Fruit fly (Drosophila melanogaster) whole organism, embryonic: Measurements from ENCODE around the gene CG10725.

Experiments
- Adf1 ChIP-seq: fragments of 200-800 bp; sonication (Bioruptor generic); IDR thresholded peaks from 2 replicates; pipeline ENCODE4 v1.3.6; 2022; ENCODE audit warnings: missing biosample characterization, missing genetic modification characterization
- Atf-2 ChIP-seq: fragments of 200-800 bp; sonication (Bioruptor generic); optimal IDR thresholded peaks from 2 replicates; lab custom pipeline; 2016; ENCODE audit warnings: missing biosample characterization, missing genetic modification characterization
- CG10979 ChIP-seq: fragments of 200-800 bp; sonication (Bioruptor generic); optimal IDR thresholded peaks from 2 replicates; lab custom pipeline; 2018; ENCODE audit warnings: missing biosample characterization, mild to moderate bottlenecking, missing genetic modification characterization, moderate library complexity
- CG11723 ChIP-seq: fragments of 200-800 bp; sonication (Bioruptor generic); optimal IDR thresholded peaks from 2 replicates; lab custom pipeline; 2017; ENCODE audit warnings: missing biosample characterization, mild to moderate bottlenecking, missing genetic modification characterization
- CG12391 ChIP-seq: fragments of 200-800 bp; sonication (Bioruptor generic); optimal IDR thresholded peaks from 3 replicates; lab custom pipeline; 2018; ENCODE audit warnings: missing biosample characterization, mild to moderate bottlenecking, missing genetic modification characterization, moderate library complexity
- CG12769 ChIP-seq: fragments of 200-800 bp; sonication (Bioruptor generic); optimal IDR thresholded peaks from 2 replicates; lab custom pipeline; 2019; ENCODE audit warnings: missing biosample characterization, mild to moderate bottlenecking, missing genetic modification characterization, moderate library complexity
- CG13287 ChIP-seq: fragments of 200-800 bp; sonication (Bioruptor generic); IDR thresholded peaks from 2 replicates; pipeline ENCODE4 v1.3.6; 2022; ENCODE audit warnings: missing biosample characterization, missing genetic modification characterization; ENCODE audit not compliant: partially characterized antibody
- CG17186 ChIP-seq: fragments of 200-800 bp; sonication (Bioruptor generic); optimal IDR thresholded peaks from 3 replicates; lab custom pipeline; 2017; ENCODE audit warnings: missing biosample characterization, missing genetic modification reagents, missing genetic modification characterization
- CG17912 ChIP-seq: fragments of 200-800 bp; sonication (Bioruptor generic); optimal IDR thresholded peaks from 2 replicates; lab custom pipeline; 2018; ENCODE audit warnings: missing biosample characterization, mild to moderate bottlenecking, missing genetic modification characterization
- CG1832 ChIP-seq: fragments of 200-800 bp; sonication (Bioruptor generic); optimal IDR thresholded peaks from 2 replicates; lab custom pipeline; 2017; ENCODE audit warnings: missing biosample characterization, mild to moderate bottlenecking, missing genetic modification characterization, inconsistent platforms
- CG18599 ChIP-seq: fragments of 200-800 bp; sonication (Bioruptor generic); optimal IDR thresholded peaks from 3 replicates; lab custom pipeline; 2017; ENCODE audit warnings: missing biosample characterization, missing genetic modification characterization, mild to moderate bottlenecking, moderate library complexity, missing genetic modification reagents
- CG2875 ChIP-seq: fragments of 200-800 bp; sonication (Bioruptor generic); optimal IDR thresholded peaks from 2 replicates; lab custom pipeline; 2017; ENCODE audit warnings: missing biosample characterization, mild to moderate bottlenecking, missing genetic modification characterization, missing genetic modification reagents
- CG30020 ChIP-seq: fragments of 200-800 bp; optimal IDR thresholded peaks from 2 replicates; lab custom pipeline; 2019; ENCODE audit warnings: missing biosample characterization, mild to moderate bottlenecking, missing genetic modification characterization, moderate library complexity
- CG4617 ChIP-seq: fragments of 200-800 bp; sonication (Bioruptor generic); optimal IDR thresholded peaks from 3 replicates; lab custom pipeline; 2016; ENCODE audit warnings: missing biosample characterization, missing genetic modification characterization, borderline replicate concordance
- CG4730 ChIP-seq: fragments of 200-800 bp; sonication (Bioruptor generic); IDR thresholded peaks from 2 replicates; pipeline ENCODE4 v1.3.6; 2022; ENCODE audit warnings: missing biosample characterization, missing genetic modification characterization
- CG6654 ChIP-seq: fragments of 200-800 bp; sonication (Bioruptor generic); optimal IDR thresholded peaks from 2 replicates; lab custom pipeline; 2017; ENCODE audit warnings: missing biosample characterization, mild to moderate bottlenecking, missing genetic modification characterization
- CG7556 ChIP-seq: fragments of 200-800 bp; sonication (Bioruptor generic); optimal IDR thresholded peaks from 2 replicates; lab custom pipeline; 2017; ENCODE audit warnings: missing biosample characterization, mild to moderate bottlenecking, missing genetic modification characterization
- CG9932 ChIP-seq: fragments of 200-800 bp; sonication (Bioruptor generic); IDR thresholded peaks from 2 replicates; pipeline ENCODE4 v1.3.6; 2022; ENCODE audit warnings: missing biosample characterization, missing genetic modification characterization
- Chrac-16 ChIP-seq: fragments of 200-800 bp; sonication (Bioruptor generic); optimal IDR thresholded peaks from 3 replicates; lab custom pipeline; 2016; ENCODE audit warnings: missing biosample characterization, missing genetic modification characterization
- D19A ChIP-seq: fragments of 200-800 bp; optimal IDR thresholded peaks from 3 replicates; lab custom pipeline; 2019; ENCODE audit warnings: missing biosample characterization, mild to moderate bottlenecking, missing genetic modification characterization, moderate library complexity
- Dbx ChIP-seq: fragments of 200-800 bp; sonication (Bioruptor generic); IDR thresholded peaks from 3 replicates; pipeline ENCODE4 v1.3.6; 2022; ENCODE audit warnings: missing biosample characterization, missing genetic modification characterization
- E2f2 ChIP-seq: fragments of 200-800 bp; sonication (Bioruptor generic); IDR thresholded peaks from 2 replicates; pipeline ENCODE4 v1.3.6; 2022; ENCODE audit warnings: missing biosample characterization, missing genetic modification characterization
- Eip74EF ChIP-seq, 2 experiments: fragments of 200-800 bp in 1 of 2; fragments of >200 bp in 1 of 2; sonication (Bioruptor generic) in 1 of 2; optimal IDR thresholded peaks; 2 replicates each; lab custom pipeline; 2017 to 2019; ENCODE audit warnings: missing biosample characterization in 2 of 2, missing genetic modification characterization in 2 of 2, mild to moderate bottlenecking in 1 of 2, moderate library complexity in 1 of 2
- Fer2 ChIP-seq: fragments of 200-800 bp; sonication (Bioruptor generic); optimal IDR thresholded peaks from 2 replicates; lab custom pipeline; 2018; ENCODE audit warnings: missing biosample characterization, mild to moderate bottlenecking, missing genetic modification characterization, moderate library complexity
- H2.0 ChIP-seq: fragments of 200-800 bp; sonication (Bioruptor generic); IDR thresholded peaks from 2 replicates; pipeline ENCODE4 v1.3.6; 2022; ENCODE audit warnings: missing biosample characterization, missing genetic modification characterization
- MBD-R2 ChIP-seq: fragments of 200-800 bp; sonication (Bioruptor generic); IDR thresholded peaks from 2 replicates; pipeline ENCODE4 v1.3.6; 2022; ENCODE audit warnings: missing biosample characterization, missing genetic modification characterization
- Mrtf ChIP-seq: fragments of 200-800 bp; sonication (Bioruptor generic); IDR thresholded peaks from 3 replicates; pipeline ENCODE4 v1.3.6; 2022; ENCODE audit warnings: missing biosample characterization, missing genetic modification characterization
- Myb ChIP-seq: fragments of 200-800 bp; sonication (Bioruptor generic); optimal IDR thresholded peaks from 2 replicates; lab custom pipeline; 2016; ENCODE audit warnings: missing biosample characterization, missing genetic modification characterization
- NK7.1 ChIP-seq: fragments of 200-800 bp; sonication (Bioruptor generic); optimal IDR thresholded peaks from 3 replicates; lab custom pipeline; 2016; ENCODE audit warnings: missing biosample characterization, missing genetic modification characterization
- Sin3A ChIP-seq: fragments of >200 bp; optimal IDR thresholded peaks from 2 replicates; lab custom pipeline; 2018
- Usf ChIP-seq: fragments of 200-800 bp; sonication (Bioruptor generic); optimal IDR thresholded peaks from 2 replicates; lab custom pipeline; 2017; ENCODE audit warnings: missing genotype, missing biosample characterization, missing genetic modification characterization
- ato ChIP-seq: fragments of 200-800 bp; sonication (Bioruptor generic); IDR thresholded peaks from 2 replicates; pipeline ENCODE4 v1.3.6; 2022; ENCODE audit warnings: missing biosample characterization, missing genetic modification characterization; ENCODE audit not compliant: partially characterized antibody
- bab2 ChIP-seq: fragments of 200-800 bp; sonication (Bioruptor generic); optimal IDR thresholded peaks from 2 replicates; lab custom pipeline; 2016; ENCODE audit warnings: missing biosample characterization, missing genetic modification characterization
- chinmo ChIP-seq: fragments of 200-800 bp; sonication (Bioruptor generic); IDR thresholded peaks from 4 replicates; pipeline ENCODE4 v1.3.6; 2022; ENCODE audit warnings: missing biosample characterization, missing genetic modification characterization; ENCODE audit not compliant: partially characterized antibody
- crp ChIP-seq, 2 experiments: fragments of 200-800 bp; sonication (Bioruptor generic); optimal IDR thresholded peaks; 2 replicates in 1 of 2; 3 replicates in 1 of 2; lab custom pipeline; 2017; ENCODE audit warnings: missing biosample characterization in 2 of 2, missing genetic modification characterization in 2 of 2, mild to moderate bottlenecking in 1 of 2, moderate library complexity in 1 of 2
- da ChIP-seq: fragments of 200-800 bp; sonication (Bioruptor generic); optimal IDR thresholded peaks from 2 replicates; lab custom pipeline; 2016; ENCODE audit warnings: missing biosample characterization, missing genetic modification characterization
- en ChIP-seq: fragments of 200-800 bp; sonication (Bioruptor generic); optimal IDR thresholded peaks from 2 replicates; lab custom pipeline; 2016; ENCODE audit warnings: missing biosample characterization, missing genetic modification characterization
- h ChIP-seq: fragments of >200 bp; optimal IDR thresholded peaks from 2 replicates; lab custom pipeline; 2017
- klu ChIP-seq: fragments of 200-800 bp; sonication (Bioruptor generic); IDR thresholded peaks from 2 replicates; pipeline ENCODE4 v1.3.6; 2022; ENCODE audit warnings: missing biosample characterization, missing genetic modification characterization
- lov ChIP-seq, 2 experiments: fragments of 200-800 bp in 1 of 2; fragments of >200 bp in 1 of 2; sonication (Bioruptor generic) in 1 of 2; IDR thresholded peaks in 1 of 2; optimal IDR thresholded peaks in 1 of 2; 2 replicates in 1 of 2; 3 replicates in 1 of 2; pipeline versions ENCODE4 v1.3.6 to Lab custom; 2017 to 2022; ENCODE audit warnings: missing biosample characterization in 1 of 2, missing genetic modification characterization in 1 of 2
- nerfin-2 ChIP-seq: fragments of 200-800 bp; sonication (Bioruptor generic); IDR thresholded peaks from 2 replicates; pipeline ENCODE4 v1.3.6; 2022; ENCODE audit warnings: missing biosample characterization, missing genetic modification characterization; ENCODE audit not compliant: partially characterized antibody
- pho ChIP-seq: fragments of 200-800 bp; sonication (Bioruptor generic); optimal IDR thresholded peaks from 2 replicates; lab custom pipeline; 2016; ENCODE audit warnings: missing biosample characterization, missing genetic modification characterization
- phol ChIP-seq: fragments of 200-800 bp; sonication (Bioruptor generic); optimal IDR thresholded peaks from 3 replicates; lab custom pipeline; 2018; ENCODE audit warnings: missing biosample characterization, mild to moderate bottlenecking, missing genetic modification characterization, moderate library complexity
- rib ChIP-seq: fragments of 200-800 bp; sonication (Bioruptor generic); IDR thresholded peaks from 2 replicates; pipeline ENCODE4 v1.3.6; 2022; ENCODE audit warnings: missing biosample characterization, missing genetic modification characterization
- shn ChIP-seq: fragments of 200-800 bp; sonication (Bioruptor generic); optimal IDR thresholded peaks from 3 replicates; lab custom pipeline; 2016; ENCODE audit warnings: missing biosample characterization, missing genetic modification characterization
- slbo ChIP-seq: fragments of 200-800 bp; sonication (Bioruptor generic); IDR thresholded peaks from 2 replicates; pipeline ENCODE4 v1.3.6; 2022; ENCODE audit warnings: missing biosample characterization, missing genetic modification characterization
- sqz ChIP-seq: fragments of 200-800 bp; sonication (Bioruptor generic); optimal IDR thresholded peaks from 3 replicates; lab custom pipeline; 2018; ENCODE audit warnings: missing biosample characterization, mild to moderate bottlenecking, missing genetic modification characterization
- tgo ChIP-seq: fragments of 200-800 bp; sonication (Bioruptor generic); IDR thresholded peaks from 3 replicates; pipeline ENCODE4 v1.3.6; 2022; ENCODE audit warnings: missing biosample characterization, missing genetic modification characterization
- yki ChIP-seq: fragments of >200 bp; optimal IDR thresholded peaks from 3 replicates; lab custom pipeline; 2018
- zen2 ChIP-seq: fragments of 200-800 bp; sonication (Bioruptor generic); IDR thresholded peaks from 3 replicates; pipeline ENCODE4 v1.3.6; 2022; ENCODE audit warnings: missing biosample characterization, missing genetic modification characterization; ENCODE audit not compliant: partially characterized antibody
- zfh1 ChIP-seq: fragments of 200-800 bp; sonication (Bioruptor generic); IDR thresholded peaks from 3 replicates; pipeline ENCODE4 v1.3.6; 2022; ENCODE audit warnings: missing biosample characterization, missing genetic modification characterization

The CG10725 gene

DNA sequence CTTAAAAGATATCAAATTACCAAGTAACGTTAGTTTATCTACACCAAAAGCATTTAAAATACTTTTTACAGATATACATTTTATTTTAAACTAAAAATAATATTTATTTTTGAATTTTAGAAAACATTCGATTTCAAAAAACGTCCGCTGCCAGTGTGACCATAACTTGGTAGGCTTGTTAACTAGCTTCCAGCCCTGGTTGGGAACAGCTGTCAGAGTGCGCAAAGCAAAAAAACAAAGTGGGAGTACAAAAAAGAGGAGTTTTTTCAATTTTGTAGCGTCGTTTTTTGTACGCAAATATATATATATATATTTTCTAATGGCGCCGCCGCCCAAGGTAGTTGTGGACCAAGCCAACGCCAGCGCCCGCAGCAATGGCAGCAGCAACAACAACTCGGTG lies 4.6 kb downstream of the CG10725 start, which contains the start of gene cmb (continued):
- peak; percentile 96 for TF ChIP-seq MBD-R2
- TF ChIP-seq bab2 (GFP tag; lab: Kevin White, UChicago): no peak
- TF ChIP-seq CG11723: no peak
- no peak for TF ChIP-seq Atf-2 (GFP tag; lab: Kevin White, UChicago)
- no peak for TF ChIP-seq yki (lab: Kevin White, UChicago)
- TF ChIP-seq zfh1 (GFP tag; lab: Robert Waterston, UW): no peak
- TF ChIP-seq ato (GFP tag; lab: Robert Waterston, UW): no peak
- TF ChIP-seq lov (optimal IDR thresholded peaks at IDR 0.05; lab: Kevin White, UChicago): no peak
- TF ChIP-seq lov (GFP tag; IDR thresholded peaks at IDR 0.05; lab: Robert Waterston, UW): no peak
- no peak for TF ChIP-seq en
- TF ChIP-seq CG12769: no peak
- TF ChIP-seq chinmo (GFP tag; lab: Robert Waterston, UW): no peak
- peak; percentile 35 for TF ChIP-seq Myb (GFP tag; lab: Kevin White, UChicago)
- no peak for TF ChIP-seq Chrac-16
- TF ChIP-seq rib (GFP tag; lab: Robert Waterston, UW): no peak
- TF ChIP-seq tgo (GFP tag; lab: Robert Waterston, UW): no peak
- TF ChIP-seq Dbx (GFP tag; lab: Robert Waterston, UW): no peak
- peak; percentile 27 for TF ChIP-seq phol
- TF ChIP-seq CG12391 (tag; lab: Kevin White, UChicago): peak; percentile 9
- TF ChIP-seq Fer2 (tag; lab: Kevin White, UChicago): no peak
- TF ChIP-seq CG17186: peak; percentile 26
- no peak for TF ChIP-seq da (GFP tag; lab: Kevin White, UChicago)
- no peak for TF ChIP-seq pho (GFP tag; lab: Kevin White, UChicago)
- no peak for TF ChIP-seq CG10979 (tag; lab: Kevin White, UChicago)
- no peak for TF ChIP-seq Sin3A (lab: Kevin White, UChicago)
- peak; percentile 88 for TF ChIP-seq sqz
- TF ChIP-seq zen2: no peak
- peak; percentile 61 to 94 for TF ChIP-seq crp (GFP tag; optimal IDR thresholded peaks at IDR 0.05; lab: Kevin White, UChicago)
- peak; percentile 39 for TF ChIP-seq CG4617
- TF ChIP-seq CG7556 (GFP tag; lab: Kevin White, UChicago): no peak
- TF ChIP-seq CG13287 (GFP tag; lab: Robert Waterston, UW): peak; percentile 38; the same call in 1 of the 2 replicates
- TF ChIP-seq CG17912 (GFP tag; lab: Kevin White, UChicago): no peak

DNA sequence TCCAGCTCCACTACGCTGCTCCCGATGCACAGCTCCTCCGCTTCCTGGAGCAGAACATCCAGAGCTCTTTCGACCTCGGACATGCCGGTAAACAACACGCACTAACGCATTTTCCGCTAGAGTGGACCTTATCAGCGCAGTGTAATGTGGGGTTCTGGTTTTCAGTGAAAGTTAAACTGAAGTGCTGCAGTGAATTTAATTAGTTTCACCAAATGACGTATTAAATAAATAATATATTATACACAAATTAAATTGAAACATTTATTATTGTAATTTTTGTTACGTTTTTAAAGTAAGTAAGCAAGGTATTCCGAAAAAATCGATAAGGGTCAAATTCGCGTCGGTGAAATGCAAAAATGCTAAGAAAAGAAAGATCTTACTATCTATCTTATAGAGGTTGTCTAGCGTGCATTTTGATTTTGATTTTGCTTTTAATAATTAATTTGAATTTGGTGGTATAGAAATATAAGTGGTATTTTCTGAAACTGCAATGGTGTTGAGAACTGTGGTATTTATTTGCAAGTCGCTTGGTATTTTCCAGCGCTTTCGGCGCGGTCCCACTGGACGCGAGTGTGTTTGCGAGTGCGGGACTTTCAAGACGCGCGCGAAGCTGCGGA lies 12.5 kb downstream of the CG10725 start, which contains the start of the genes JMJD7 and CG10738:
JMJD7 (minus strand) TSS at position 107 of the 617 bp plus-strand sequence.
CG10738 (plus strand) TSS at position 594 of the 617 bp plus-strand sequence.
- peak; percentile 90 for TF ChIP-seq E2f2 (GFP tag; lab: Robert Waterston, UW)
- no peak for TF ChIP-seq Eip74EF (GFP tag; optimal IDR thresholded peaks at IDR 0.05; lab: Kevin White, UChicago)
- TF ChIP-seq CG30020: peak; percentile 58
- TF ChIP-seq CG6654 (GFP tag; lab: Kevin White, UChicago): peak; percentile 56
- peak; percentile 80 for TF ChIP-seq slbo
- TF ChIP-seq CG2875 (GFP tag; lab: Kevin White, UChicago): no peak
- TF ChIP-seq Adf1 (GFP tag; lab: Robert Waterston, UW): peak; percentile 38; the same call in 1 of the 2 replicates
- peak; percentile 87 for TF ChIP-seq CG18599 (GFP tag; lab: Kevin White, UChicago)
- TF ChIP-seq Mrtf: peak; percentile 60
- peak; percentile 76; the same call in 2 of the 3 replicates for TF ChIP-seq Dbx (GFP tag; lab: Robert Waterston, UW)
- TF ChIP-seq nerfin-2 (GFP tag; lab: Robert Waterston, UW): no peak
- peak; percentile 70 for TF ChIP-seq klu
- TF ChIP-seq shn (GFP tag; lab: Kevin White, UChicago): peak; percentile 12
- TF ChIP-seq h (lab: Kevin White, UChicago): no peak
- peak; percentile 87 for TF ChIP-seq CG9932 (GFP tag; lab: Robert Waterston, UW)
- TF ChIP-seq CG1832 (GFP tag; lab: Kevin White, UChicago): no peak
- TF ChIP-seq Usf (GFP tag; lab: Kevin White, UChicago): no peak
- peak; percentile 52; the same call in 1 of the 2 replicates for TF ChIP-seq CG4730
- no peak for TF ChIP-seq NK7.1 (GFP tag; lab: Kevin White, UChicago)
- TF ChIP-seq D19A: peak; percentile 63
- TF ChIP-seq H2.0: peak; percentile 63
